Worm (Caenorhabditis elegans): ENCODE measurements around the gene C01G12.13.

DNA sequence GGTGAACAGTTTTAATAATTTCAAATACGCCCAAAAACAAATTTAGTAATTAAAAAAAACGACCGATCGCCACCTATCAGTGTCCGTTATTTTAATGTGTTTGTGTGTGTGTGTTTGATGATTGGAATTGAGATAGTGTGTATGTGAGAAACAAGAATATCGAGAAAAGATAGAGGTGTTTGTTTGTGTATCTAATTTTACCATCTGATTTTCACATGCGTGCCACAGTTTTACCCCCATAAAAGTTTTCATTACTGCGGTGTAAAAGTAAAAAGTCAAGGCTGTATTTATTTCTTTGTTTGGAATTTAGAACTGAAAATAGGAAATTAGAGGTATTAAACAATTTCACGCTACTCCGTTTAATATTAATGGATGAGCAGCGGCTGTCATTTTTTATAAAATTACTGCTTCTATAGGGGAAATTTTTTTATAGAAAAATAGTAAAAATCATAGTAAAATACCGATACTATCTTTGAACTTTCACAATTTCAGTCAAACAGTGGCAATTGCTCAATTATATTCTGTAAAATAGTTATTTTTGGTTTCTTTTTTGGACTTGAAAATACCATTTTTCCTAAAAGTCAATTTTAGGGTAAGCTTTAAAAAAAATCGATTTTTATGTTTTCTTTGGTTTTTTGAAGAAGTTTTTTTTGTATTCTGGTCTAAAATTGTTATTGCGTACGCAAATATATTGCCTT is 23.6 kb downstream of the C01G12.13 start:
- TF ChIP-seq pag-3 (tag; optimal IDR thresholded peaks at IDR 0.05; ENCODE audit: borderline replicate concordance, insufficient read depth) (no peak), unc-62 (GFP tag; optimal IDR thresholded peaks at IDR 0.05) (no peak), jun-1 (tag; optimal IDR thresholded peaks at IDR 0.05) (no peak), ama-1 (optimal IDR thresholded peaks at IDR 0.05) (peak; percentile 22), fos-1 (tag; optimal IDR thresholded peaks at IDR 0.05) (no peak), nhr-237 (tag; optimal IDR thresholded peaks at IDR 0.05) (no peak), tbx-2 (tag; optimal IDR thresholded peaks at IDR 0.05) (no peak), elt-3 (tag; optimal IDR thresholded peaks at IDR 0.05) (peak in 4 of 6 experiments; percentile 33 to 54 (median 39)), lin-13 (GFP tag; optimal IDR thresholded peaks at IDR 0.05) (no peak), zip-4 (GFP tag; optimal IDR thresholded peaks at IDR 0.05) (no peak)

Data from whole organism, L1 larva.